Fruit fly (Drosophila melanogaster): ENCODE data around the gene CG10969.

Gene CG10969

dm6 chr3L:12734550-12735012 is 46.3 kb downstream of the CG10969 start, which contains the start of the genes SmD1 and Ptp69D (continued):
- TF ChIP-seq eyg (GFP tag; optimal IDR thresholded peaks at IDR 0.05) (no peak), Jarid2 (GFP tag; optimal IDR thresholded peaks at IDR 0.05) (no peak), sob (GFP tag; IDR thresholded peaks at IDR 0.05) (no peak), CG7839 (tag; optimal IDR thresholded peaks at IDR 0.05) (no peak), stc (GFP tag; IDR thresholded peaks at IDR 0.05) (no peak), CG9797 (GFP tag; optimal IDR thresholded peaks at IDR 0.05) (peak; percentile 32), CG3726 (GFP tag; IDR thresholded peaks at IDR 0.05) (no peak), pnt (GFP tag; optimal IDR thresholded peaks at IDR 0.05) (no peak), CG42726 (GFP tag; IDR thresholded peaks at IDR 0.05; ENCODE audit: partially characterized antibody) (no peak), CG6175 (GFP tag; IDR thresholded peaks at IDR 0.05) (no peak), CG11093 (GFP tag; IDR thresholded peaks at IDR 0.05) (no peak), Dref (GFP tag; IDR thresholded peaks at IDR 0.05) (peak; percentile 72), mld (GFP tag; IDR thresholded peaks at IDR 0.05; ENCODE audit: partially characterized antibody) (0 out of 3 replicates have a peak, but pooled peaks have one; percentile 40), Opbp (GFP tag; IDR thresholded peaks at IDR 0.05; ENCODE audit: partially characterized antibody) (peak; percentile 70; the same call in 2 of the 3 replicates), Spps (tag; optimal IDR thresholded peaks at IDR 0.05) (no peak), CG17829 (tag; optimal IDR thresholded peaks at IDR 0.05) (peak; percentile 24), Rfx (GFP tag; IDR thresholded peaks at IDR 0.05) (no peak), CG14667 (GFP tag; IDR thresholded peaks at IDR 0.05) (no peak; the same call in 1 of the 2 replicates), hkb (optimal IDR thresholded peaks at IDR 0.05) (peak; percentile 14), hkb (GFP tag; IDR thresholded peaks at IDR 0.05) (no peak), Dp (GFP tag; optimal IDR thresholded peaks at IDR 0.05) (peak; percentile 12), CG31365 (tag; optimal IDR thresholded peaks at IDR 0.05) (no peak), da (GFP tag; optimal IDR thresholded peaks at IDR 0.05) (no peak), ken (GFP tag; IDR thresholded peaks at IDR 0.05) (no peak), amos (GFP tag; IDR thresholded peaks at IDR 0.05; ENCODE audit: partially characterized antibody) (peak; percentile 77), row (GFP tag; IDR thresholded peaks at IDR 0.05) (peak; percentile 88), sens-2 (GFP tag; IDR thresholded peaks at IDR 0.05) (no peak), CG16813 (GFP tag; IDR thresholded peaks at IDR 0.05; ENCODE audit: partially characterized antibody) (peak; percentile 87), CG14050 (GFP tag; IDR thresholded peaks at IDR 0.05) (no peak), CG18599 (GFP tag; optimal IDR thresholded peaks at IDR 0.05) (no peak), sd (tag; optimal IDR thresholded peaks at IDR 0.05) (peak; percentile 91), Sox100B (GFP tag; optimal IDR thresholded peaks at IDR 0.05) (no peak), CG9817 (tag; optimal IDR thresholded peaks at IDR 0.05) (no peak), Kr (GFP tag; optimal IDR thresholded peaks at IDR 0.05) (no peak), esg (GFP tag; conservative IDR thresholded peaks at IDR 0.05) (no peak), Lhr (GFP tag; optimal IDR thresholded peaks at IDR 0.05) (peak; percentile 39), D19B (GFP tag; optimal IDR thresholded peaks at IDR 0.05) (no peak), CG12299 (tag; optimal IDR thresholded peaks at IDR 0.05) (peak; percentile 10), ara (GFP tag; IDR thresholded peaks at IDR 0.05) (no peak), CG4617 (GFP tag; optimal IDR thresholded peaks at IDR 0.05; ENCODE audit: borderline replicate concordance) (peak; percentile 22), gt (GFP tag; IDR thresholded peaks at IDR 0.05) (no peak), tio (GFP tag; optimal IDR thresholded peaks at IDR 0.05) (no peak), CG11695 (GFP tag; IDR thresholded peaks at IDR 0.05) (no peak), mam (GFP tag; optimal IDR thresholded peaks at IDR 0.05) (no peak), CG15696 (tag; optimal IDR thresholded peaks at IDR 0.05) (peak; percentile 22), ap (GFP tag; IDR thresholded peaks at IDR 0.05) (no peak), Doc3 (GFP tag; IDR thresholded peaks at IDR 0.05; ENCODE audit: partially characterized antibody) (peak; percentile 73), Oaz (GFP tag; IDR thresholded peaks at IDR 0.05) (no peak), CG8944 (GFP tag; optimal IDR thresholded peaks at IDR 0.05) (no peak), ash1 (GFP tag; optimal IDR thresholded peaks at IDR 0.05) (no peak), CG4424 (GFP tag; optimal IDR thresholded peaks at IDR 0.05) (no peak), CG1024 (GFP tag; IDR thresholded peaks at IDR 0.05) (no peak)
